Worm (Caenorhabditis elegans): ENCODE measurements around the gene pfd-5.

ce11 chrIII:7234148-7234547 is 35.5 kb upstream of the pfd-5 start, which contains the start of gene ndus-8:
- TF ChIP-seq him-1 (tag; optimal IDR thresholded peaks at IDR 0.05) (no peak), W03F9.2 (tag; optimal IDR thresholded peaks at IDR 0.05) (peak; percentile 88)

Data from whole organism, L4/young adult.